Worm (Caenorhabditis elegans) whole organism, L2 larva: ENCODE data around the gene F59D12.5.

Experiments
- Y55F3AM.14 ChIP-seq: fragments of 200-800 bp; sonication (Bioruptor generic); optimal IDR thresholded peaks from 2 replicates; lab custom pipeline; 2018; ENCODE audit warnings: mild to moderate bottlenecking, missing genetic modification characterization, missing compliant biosample characterization
- blmp-1 ChIP-seq: sonication (generic microtip); optimal IDR thresholded peaks from 2 replicates; lab custom pipeline; 2017; ENCODE audit warnings: missing genetic modification characterization, mild to moderate bottlenecking, missing compliant biosample characterization, antibody characterized with exemption, moderate library complexity; ENCODE audit not compliant: insufficient read depth
- ceh-16 ChIP-seq: fragments of 150-350 bp; optimal IDR thresholded peaks from 2 replicates; lab custom pipeline; 2014; ENCODE audit warnings: missing biosample characterization, missing genetic modification characterization
- elt-1 ChIP-seq: fragments of 150-350 bp; optimal IDR thresholded peaks from 2 replicates; lab custom pipeline; 2014; ENCODE audit warnings: missing biosample characterization, missing genetic modification characterization
- fos-1 ChIP-seq: fragments of 150-350 bp; optimal IDR thresholded peaks from 2 replicates; lab custom pipeline; 2014; ENCODE audit warnings: missing biosample characterization, missing genetic modification characterization
- mdl-1 ChIP-seq, 2 experiments: fragments of 150-350 bp in 1 of 2; sonication (generic microtip) in 1 of 2; optimal IDR thresholded peaks; 2 replicates each; lab custom pipeline; 2017; ENCODE audit warnings: missing biosample characterization in 2 of 2, missing genetic modification characterization in 2 of 2
- nhr-6 ChIP-seq: fragments of 150-350 bp; optimal IDR thresholded peaks from 2 replicates; lab custom pipeline; 2014; ENCODE audit warnings: missing biosample characterization, missing genetic modification characterization
- ztf-11 ChIP-seq: sonication (generic microtip); optimal IDR thresholded peaks from 2 replicates; lab custom pipeline; 2017; ENCODE audit warnings: missing biosample characterization, missing genetic modification characterization

- TF ChIP-seq elt-1 (no peak), ztf-11 (tag; lab: Kevin White, UChicago) (no peak), mdl-1 (tag; optimal IDR thresholded peaks at IDR 0.05; lab: Kevin White, UChicago) (no peak), ceh-16 (tag; lab: Kevin White, UChicago) (no peak), Y55F3AM.14 (GFP tag; lab: Kevin White, UChicago) (no peak), nhr-6 (tag; lab: Kevin White, UChicago) (no peak), fos-1 (tag; lab: Kevin White, UChicago) (no peak), blmp-1 (tag; lab: Kevin White, UChicago) (no peak)
Measured at ce11 chrX:15613745-15614229, 33.4 kb downstream of the F59D12.5 start, which contains the start of gene K09E9.3.
